Fruit fly (Drosophila melanogaster): ENCODE results near the gene CG12320.

Gene CG12320

dm6 chr3R:18215300-18215699, 37.2 kb downstream of the CG12320 start (continued):
- TF ChIP-seq inv (GFP tag; IDR thresholded peaks at IDR 0.05; ENCODE audit: partially characterized antibody): no peak; the same call in 1 of the 2 replicates
- TF ChIP-seq CG13624 (GFP tag; optimal IDR thresholded peaks at IDR 0.05): no peak
- no peak for TF ChIP-seq Fer3 (tag; optimal IDR thresholded peaks at IDR 0.05)
- TF ChIP-seq CG4707 (GFP tag; optimal IDR thresholded peaks at IDR 0.05): no peak

dm6 chr3R:18208479-18208878, 44.1 kb downstream of the CG12320 start, which contains the start of gene CG44158:
Gene CG44158 (plus strand): TSS chr3R:18208779.
- TF ChIP-seq Ets65A (GFP tag): peak; percentile 59
- TF ChIP-seq CG3847 (GFP tag; IDR thresholded peaks at IDR 0.05): no peak
- no peak for TF ChIP-seq CG8281 (tag; optimal IDR thresholded peaks at IDR 0.05)

All from whole organism, embryonic.